Fruit fly (Drosophila melanogaster) whole organism, wandering third instar larva: ENCODE results near the gene CG31960.

Experiments
- CG9705 ChIP-seq: fragments of 200-800 bp; sonication (Bioruptor generic); optimal IDR thresholded peaks from 2 replicates; lab custom pipeline; 2018; ENCODE audit warnings: missing biosample characterization, mild to moderate bottlenecking, missing genetic modification characterization
- CrebA ChIP-seq: fragments of 200-800 bp; sonication (Bioruptor generic); optimal IDR thresholded peaks from 2 replicates; lab custom pipeline; 2016; ENCODE audit warnings: missing biosample characterization, mild to moderate bottlenecking, missing genetic modification characterization, borderline replicate concordance
- Dfd ChIP-seq: fragments of >200 bp; optimal IDR thresholded peaks from 2 replicates; lab custom pipeline; 2017; ENCODE audit warnings: missing biosample characterization, missing genetic modification characterization
- GATAd ChIP-seq: sonication (Bioruptor generic); optimal IDR thresholded peaks from 2 replicates; lab custom pipeline; 2016; ENCODE audit warnings: missing biosample characterization, missing genetic modification characterization
- Hr78 ChIP-seq: fragments of >200 bp; optimal IDR thresholded peaks from 2 replicates; lab custom pipeline; 2017; ENCODE audit warnings: missing biosample characterization, missing genetic modification characterization
- Mio ChIP-seq: sonication (Bioruptor generic); optimal IDR thresholded peaks from 2 replicates; lab custom pipeline; 2016; ENCODE audit warnings: missing biosample characterization, missing genetic modification characterization
- OdsH ChIP-seq: fragments of 200-800 bp; sonication (Bioruptor generic); optimal IDR thresholded peaks from 2 replicates; lab custom pipeline; 2016; ENCODE audit warnings: missing biosample characterization, mild to moderate bottlenecking, missing genetic modification characterization
- br ChIP-seq: fragments of 200-800 bp; sonication (Bioruptor generic); optimal IDR thresholded peaks from 2 replicates; lab custom pipeline; 2016; ENCODE audit warnings: missing biosample characterization, missing genetic modification characterization
- dl ChIP-seq, 2 experiments: fragments of 175-275, 200-275 bp in 1 of 2; fragments of 200-275 bp in 1 of 2; sonication (Bioruptor generic); optimal IDR thresholded peaks; lab custom pipeline; 2018; ENCODE audit warnings: mild to moderate bottlenecking in 2 of 2, missing biosample characterization in 2 of 2, missing genetic modification characterization in 2 of 2, moderate library complexity in 2 of 2; ENCODE audit not compliant: partially characterized antibody in 2 of 2, insufficient read depth in 1 of 2
- dsf ChIP-seq: sonication (Bioruptor generic); optimal IDR thresholded peaks from 2 replicates; lab custom pipeline; 2016; ENCODE audit warnings: missing biosample characterization, missing genetic modification characterization, borderline replicate concordance
- foxo ChIP-seq, 2 experiments: fragments of 200-800 bp; sonication (Bioruptor generic); optimal IDR thresholded peaks; 2 replicates in 1 of 2; 3 replicates in 1 of 2; lab custom pipeline; 2016 to 2017; ENCODE audit warnings: missing biosample characterization in 2 of 2, missing genetic modification characterization in 2 of 2
- fru ChIP-seq: fragments of 200-800 bp; sonication (Bioruptor generic); optimal IDR thresholded peaks from 3 replicates; lab custom pipeline; 2016; ENCODE audit warnings: missing biosample characterization, mild to moderate bottlenecking, missing genetic modification characterization
- pan ChIP-seq: fragments of >200 bp; optimal IDR thresholded peaks from 2 replicates; lab custom pipeline; 2017
- psq ChIP-seq: fragments of 200-800 bp; sonication (Bioruptor generic); optimal IDR thresholded peaks from 3 replicates; lab custom pipeline; 2017; ENCODE audit warnings: missing biosample characterization, mild to moderate bottlenecking, missing genetic modification characterization, moderate library complexity

DNA sequence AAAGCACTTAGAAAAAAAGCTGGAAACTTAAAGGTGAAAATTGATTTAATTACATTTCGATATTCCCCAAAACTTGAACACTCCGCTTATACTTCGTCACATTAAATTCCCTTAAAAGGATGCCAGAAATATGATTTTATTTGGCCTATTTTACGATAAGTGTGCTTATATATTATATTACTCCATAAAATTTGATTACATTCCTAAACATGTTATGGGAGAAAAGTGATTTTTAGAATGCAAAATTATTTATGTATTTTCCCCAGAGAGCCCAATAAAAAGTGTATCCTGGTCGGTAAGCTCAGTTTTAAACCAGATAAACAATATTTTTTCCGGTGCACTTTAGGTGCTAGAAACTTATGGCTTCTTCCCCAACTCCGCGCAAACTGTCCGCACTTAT is 47.1 kb upstream of the CG31960 start:
- no peak for TF ChIP-seq GATAd (GFP tag; lab: Kevin White, UChicago)
- no peak for TF ChIP-seq Dfd (GFP tag; lab: Kevin White, UChicago)
- TF ChIP-seq psq (GFP tag; lab: Kevin White, UChicago), result no peak
- TF ChIP-seq dl (GFP tag; optimal IDR thresholded peaks at IDR 0.05; lab: Kevin White, UChicago; ENCODE audit: insufficient read depth in 1 of 2, partially characterized antibody in 2 of 2), result no peak
- TF ChIP-seq pan, result no peak
- no peak for TF ChIP-seq dsf
- TF ChIP-seq Mio (GFP tag; lab: Kevin White, UChicago), result no peak
- no peak for TF ChIP-seq Hr78 (GFP tag; lab: Kevin White, UChicago)
- TF ChIP-seq foxo (GFP tag; optimal IDR thresholded peaks at IDR 0.05; lab: Kevin White, UChicago), result no peak
- no peak for TF ChIP-seq CG9705
- TF ChIP-seq OdsH (GFP tag; lab: Kevin White, UChicago), result no peak
- TF ChIP-seq fru (GFP tag; lab: Kevin White, UChicago), result no peak
- TF ChIP-seq CrebA (GFP tag; lab: Kevin White, UChicago), result no peak
- no peak for TF ChIP-seq br (GFP tag; lab: Kevin White, UChicago)
